Fruit fly (Drosophila melanogaster): Measurements from ENCODE around the gene CG14325.
A peak's percentile ranks its signal among the peaks of the same experiment; 100 is the strongest.

CG14325 gene

DNA sequence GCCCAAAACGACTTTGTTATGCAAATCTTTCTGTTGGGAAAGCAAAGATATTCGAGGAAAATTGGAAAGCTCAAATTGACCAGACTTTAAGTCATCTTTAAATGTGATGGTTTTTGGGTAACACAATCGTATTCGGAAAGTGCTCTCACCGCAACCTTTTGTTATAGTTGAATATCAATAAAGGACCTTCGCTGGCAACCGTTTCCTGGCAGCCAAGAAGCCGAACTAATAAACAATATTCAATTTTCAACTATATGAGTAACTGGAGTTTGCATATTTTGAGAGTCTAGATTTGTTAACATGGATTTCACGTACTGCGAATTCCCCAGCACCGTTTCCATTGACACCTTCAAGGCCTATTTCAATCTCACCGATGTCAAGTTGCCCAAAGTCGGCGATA is at the start of gene CG14325:
Gene CG14325 (plus strand): TSS at position 301 of the 400 bp plus-strand sequence.
- no peak for TF ChIP-seq fd96Ca (GFP tag; IDR thresholded peaks at IDR 0.05)
- TF ChIP-seq CG8301 (tag; optimal IDR thresholded peaks at IDR 0.05): no peak
- TF ChIP-seq CG34367 (tag; optimal IDR thresholded peaks at IDR 0.05): no peak
- no peak for TF ChIP-seq CG17806 (tag; optimal IDR thresholded peaks at IDR 0.05)
- TF ChIP-seq CG12605 (GFP tag; IDR thresholded peaks at IDR 0.05): no peak
- no peak for TF ChIP-seq CG8159 (tag; optimal IDR thresholded peaks at IDR 0.05)
- no peak for TF ChIP-seq CG13204 (GFP tag; optimal IDR thresholded peaks at IDR 0.05)
- TF ChIP-seq CG32121 (GFP tag; IDR thresholded peaks at IDR 0.05): no peak
- TF ChIP-seq Pif1B (GFP tag; optimal IDR thresholded peaks at IDR 0.05): no peak
- TF ChIP-seq Ets98B (GFP tag; IDR thresholded peaks at IDR 0.05): no peak
- no peak for TF ChIP-seq CG15710 (tag; optimal IDR thresholded peaks at IDR 0.05)
- no peak for TF ChIP-seq Pif1A (GFP tag; optimal IDR thresholded peaks at IDR 0.05)
- TF ChIP-seq CG4496 (GFP tag; IDR thresholded peaks at IDR 0.05): no peak
- TF ChIP-seq CG10348 (GFP tag; IDR thresholded peaks at IDR 0.05): no peak
- TF ChIP-seq D1 (tag; optimal IDR thresholded peaks at IDR 0.05): no peak
- TF ChIP-seq rn (GFP tag; IDR thresholded peaks at IDR 0.05): no peak
- TF ChIP-seq gl (tag; optimal IDR thresholded peaks at IDR 0.05): no peak

DNA sequence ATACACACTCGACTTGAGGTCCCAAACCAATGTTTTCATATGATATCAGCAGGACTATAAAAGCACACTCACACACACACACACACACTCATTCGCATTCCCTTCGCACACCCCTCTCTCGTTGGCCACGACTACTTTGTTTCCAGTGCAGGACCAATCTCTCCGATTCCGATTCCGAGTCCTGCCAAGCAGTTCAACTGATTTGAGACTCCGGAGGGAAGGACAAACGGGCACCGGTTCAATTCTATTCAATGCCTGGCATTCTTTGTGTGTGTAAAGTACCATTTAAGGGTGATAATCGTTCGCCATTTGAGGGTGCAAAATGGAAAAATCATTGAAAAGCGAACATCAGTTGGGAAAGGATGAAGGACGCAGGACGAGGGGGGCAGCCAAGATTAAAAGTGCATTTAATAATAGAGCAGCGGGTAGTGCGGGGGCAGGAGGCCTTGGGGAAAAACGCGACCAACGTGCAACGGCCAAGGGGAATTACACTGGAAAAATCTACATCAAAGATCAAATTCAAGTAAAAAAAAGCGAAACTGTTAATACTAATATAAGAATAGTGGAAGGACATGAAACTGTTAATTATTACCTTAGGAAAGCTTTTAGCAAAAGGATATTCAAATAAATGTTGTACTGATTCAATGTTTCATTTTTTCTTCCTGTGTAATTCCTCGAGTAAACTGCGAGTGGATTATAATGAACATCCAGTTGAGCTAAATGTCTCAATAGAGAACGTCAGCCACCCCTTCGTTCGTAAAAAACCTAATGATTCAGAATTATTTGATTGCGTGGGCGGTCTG is 43.1 kb upstream of the CG14325 start:
- peak; percentile 26 for TF ChIP-seq CG8159 (tag; optimal IDR thresholded peaks at IDR 0.05)
- TF ChIP-seq CG10348 (GFP tag; IDR thresholded peaks at IDR 0.05): no peak

DNA sequence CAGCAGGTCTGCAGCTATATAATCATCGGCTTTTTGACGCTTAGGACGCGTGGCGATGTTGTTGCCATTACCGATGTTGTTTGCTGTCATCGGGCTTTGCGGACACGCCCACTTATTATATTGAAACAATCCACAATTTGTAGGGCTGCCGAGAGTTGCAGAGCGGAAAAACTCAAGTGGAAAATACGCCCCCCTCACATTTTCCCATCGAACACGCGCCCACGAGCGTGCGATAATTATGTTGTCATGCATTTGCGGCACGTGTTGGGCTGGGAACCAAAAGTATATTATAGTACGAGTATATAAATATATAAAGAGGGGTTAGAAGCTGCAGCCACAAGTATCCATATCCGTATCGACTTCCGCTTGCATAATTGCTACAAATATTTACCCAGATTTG is 38.1 kb upstream of the CG14325 start:
- TF ChIP-seq CG12605 (GFP tag; IDR thresholded peaks at IDR 0.05): no peak

DNA sequence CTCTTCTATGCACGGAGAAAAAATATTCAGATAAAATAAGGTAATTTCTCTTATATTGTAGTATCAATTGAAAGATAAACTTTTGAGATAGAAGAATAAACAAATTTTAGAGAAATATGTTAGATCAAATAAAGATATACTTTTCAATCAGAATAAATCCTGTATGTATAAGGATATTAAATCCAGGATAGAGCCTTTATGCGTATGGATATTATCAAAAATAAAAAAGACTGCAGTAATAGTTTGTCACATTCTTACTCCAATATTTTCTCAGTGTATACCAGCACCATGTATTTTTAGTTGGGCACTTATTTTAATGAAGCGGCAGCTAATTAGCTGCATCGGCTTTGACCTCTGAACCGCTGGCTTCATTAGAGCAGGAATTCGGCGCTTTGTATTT is 35.1 kb upstream of the CG14325 start:
- TF ChIP-seq CG13204 (GFP tag; optimal IDR thresholded peaks at IDR 0.05): no peak
- TF ChIP-seq Snoo (tag; optimal IDR thresholded peaks at IDR 0.05): no peak
- no peak for TF ChIP-seq CG8159 (tag; optimal IDR thresholded peaks at IDR 0.05)
- TF ChIP-seq CG10348 (GFP tag; IDR thresholded peaks at IDR 0.05): no peak
- no peak for TF ChIP-seq CG8301 (tag; optimal IDR thresholded peaks at IDR 0.05)
- no peak for TF ChIP-seq EcR (GFP tag; optimal IDR thresholded peaks at IDR 0.05)
- TF ChIP-seq CG17806 (tag; optimal IDR thresholded peaks at IDR 0.05): no peak
- TF ChIP-seq Pif1B (GFP tag; optimal IDR thresholded peaks at IDR 0.05): no peak
- TF ChIP-seq CG12605 (GFP tag; IDR thresholded peaks at IDR 0.05): no peak
- TF ChIP-seq CG32121 (GFP tag; IDR thresholded peaks at IDR 0.05): no peak

DNA sequence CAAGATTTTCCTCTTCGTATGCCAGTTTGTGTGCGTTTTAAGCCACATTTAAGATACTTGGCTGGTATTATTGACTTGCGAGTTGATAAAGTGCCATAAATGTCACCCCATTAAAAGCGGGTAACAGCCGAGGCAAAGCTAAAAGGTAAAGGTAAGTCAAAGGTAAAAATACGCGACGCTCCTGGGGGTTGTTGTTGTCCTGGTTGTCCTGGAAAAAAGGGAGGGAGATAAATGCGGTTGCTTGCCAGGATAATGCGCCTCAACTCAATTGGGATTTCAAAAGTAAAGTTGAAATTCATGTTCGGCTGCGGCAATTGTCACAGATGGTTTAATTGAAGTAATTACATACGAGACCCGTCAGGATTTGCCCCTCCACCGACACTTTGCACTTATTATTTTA is 33.5 kb upstream of the CG14325 start:
- TF ChIP-seq CG14655 (GFP tag; optimal IDR thresholded peaks at IDR 0.05): no peak
- no peak for TF ChIP-seq gl (tag; optimal IDR thresholded peaks at IDR 0.05)
- no peak for TF ChIP-seq CG13204 (GFP tag; optimal IDR thresholded peaks at IDR 0.05)

DNA sequence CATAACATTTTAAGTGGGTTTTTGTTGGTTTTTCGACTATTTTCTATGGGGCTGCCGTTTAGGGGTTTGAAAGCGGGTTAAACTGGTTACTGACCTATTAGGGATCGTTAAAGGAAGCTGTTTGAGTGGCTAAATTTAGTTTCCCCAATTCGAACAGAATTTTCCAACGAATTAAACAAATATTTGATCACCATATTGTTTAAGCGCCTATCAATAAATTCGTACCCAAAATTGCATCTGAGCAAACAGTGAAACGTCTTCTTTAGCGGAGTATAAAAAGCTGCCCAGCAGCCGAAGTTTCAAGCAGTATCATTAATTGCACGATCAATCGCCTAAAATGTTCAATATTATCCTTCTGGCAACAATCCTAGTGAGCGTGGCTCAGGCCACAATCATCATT is 32.8 kb upstream of the CG14325 start, which contains the start of gene Sgs5bis:
Gene Sgs5bis (plus strand): TSS at position 301 of the 400 bp plus-strand sequence.
- no peak for TF ChIP-seq CG9948 (tag; optimal IDR thresholded peaks at IDR 0.05)
- TF ChIP-seq Snoo (tag; optimal IDR thresholded peaks at IDR 0.05): no peak
- TF ChIP-seq CG14655 (GFP tag; optimal IDR thresholded peaks at IDR 0.05): no peak
- no peak for TF ChIP-seq CG8159 (tag; optimal IDR thresholded peaks at IDR 0.05)
- no peak for TF ChIP-seq Pif1A (GFP tag; optimal IDR thresholded peaks at IDR 0.05)
- TF ChIP-seq Pif1B (GFP tag; optimal IDR thresholded peaks at IDR 0.05): no peak

DNA sequence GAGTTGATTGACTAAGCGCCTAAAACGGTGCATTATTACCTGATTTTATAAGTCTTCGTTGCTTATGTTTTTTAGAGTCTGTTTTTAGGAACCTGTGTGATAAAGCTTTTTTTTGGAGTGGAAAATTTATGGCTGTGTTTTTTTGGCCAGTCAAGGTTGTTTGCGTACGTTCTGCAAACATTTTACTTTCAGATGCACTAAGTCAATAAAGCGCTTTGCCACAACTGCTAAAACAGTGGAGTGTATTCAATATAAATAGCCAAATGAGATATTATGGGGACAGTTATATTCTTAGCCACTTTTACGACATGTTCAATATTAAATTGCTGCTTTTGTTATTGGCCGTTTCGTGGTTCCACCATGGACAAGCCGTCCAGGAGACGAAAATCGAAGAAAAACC is 31.8 kb upstream of the CG14325 start, which contains the start of gene Sgs5:
Gene Sgs5 (plus strand): TSS at position 279 of the 400 bp plus-strand sequence.
- TF ChIP-seq CG9948 (tag; optimal IDR thresholded peaks at IDR 0.05) (no peak), D1 (tag; optimal IDR thresholded peaks at IDR 0.05) (no peak), CG14655 (GFP tag; optimal IDR thresholded peaks at IDR 0.05) (no peak), CG8159 (tag; optimal IDR thresholded peaks at IDR 0.05) (no peak), Pif1A (GFP tag; optimal IDR thresholded peaks at IDR 0.05) (no peak), Snoo (tag; optimal IDR thresholded peaks at IDR 0.05) (no peak), rn (GFP tag; IDR thresholded peaks at IDR 0.05) (no peak), Ets98B (GFP tag; IDR thresholded peaks at IDR 0.05) (no peak), fd96Ca (GFP tag; IDR thresholded peaks at IDR 0.05) (no peak), CG17806 (tag; optimal IDR thresholded peaks at IDR 0.05) (no peak), CG13204 (GFP tag; optimal IDR thresholded peaks at IDR 0.05) (no peak), CG15710 (tag; optimal IDR thresholded peaks at IDR 0.05) (no peak), CG8301 (tag; optimal IDR thresholded peaks at IDR 0.05) (no peak), gl (tag; optimal IDR thresholded peaks at IDR 0.05) (no peak)
